Worm (Caenorhabditis elegans) whole organism, mixed stage, embryonic: Measurements from ENCODE around the gene PDB1.1.

ENCODE experiments used
- M03D4.4 ChIP-seq: sonication (generic microtip); optimal IDR thresholded peaks from 2 replicates; lab custom pipeline; 2017; ENCODE audit warnings: mild to moderate bottlenecking, missing genetic modification characterization, missing compliant biosample characterization
- bed-3 ChIP-seq: fragments of 200-800 bp; sonication (Bioruptor generic); optimal IDR thresholded peaks from 3 replicates; lab custom pipeline; 2018; ENCODE audit warnings: mild to moderate bottlenecking, missing genetic modification characterization, moderate library complexity, missing compliant biosample characterization
- blmp-1 ChIP-seq: fragments of 150-350 bp; optimal IDR thresholded peaks from 2 replicates; lab custom pipeline; 2014; ENCODE audit warnings: missing biosample characterization, missing genetic modification characterization
- ceh-39 ChIP-seq: fragments of 150-350 bp; optimal IDR thresholded peaks from 2 replicates; lab custom pipeline; 2014; ENCODE audit warnings: missing biosample characterization, missing genetic modification characterization
- ceh-43 ChIP-seq: fragments of 200-800 bp; sonication (Bioruptor generic); optimal IDR thresholded peaks from 2 replicates; lab custom pipeline; 2018; ENCODE audit warnings: mild to moderate bottlenecking, missing genetic modification characterization, moderate library complexity, missing compliant biosample characterization
- ceh-83 ChIP-seq: fragments of 200-800 bp; sonication (Bioruptor generic); optimal IDR thresholded peaks from 2 replicates; lab custom pipeline; 2018; ENCODE audit warnings: mild to moderate bottlenecking, missing genetic modification characterization, missing compliant biosample characterization
- ces-1 ChIP-seq: fragments of 150-350 bp; optimal IDR thresholded peaks from 2 replicates; lab custom pipeline; 2014; ENCODE audit warnings: missing biosample characterization, missing genetic modification reagents, missing genetic modification characterization
- cnd-1 ChIP-seq: fragments of 200-800 bp; sonication (Bioruptor generic); optimal IDR thresholded peaks from 2 replicates; lab custom pipeline; 2018; ENCODE audit warnings: mild to moderate bottlenecking, missing genetic modification characterization, missing compliant biosample characterization
- drap-1 ChIP-seq: fragments of 200-800 bp; sonication (Bioruptor generic); optimal IDR thresholded peaks from 3 replicates; lab custom pipeline; 2018; ENCODE audit warnings: mild to moderate bottlenecking, missing genetic modification characterization, missing compliant biosample characterization
- elt-1 ChIP-seq: sonication (generic microtip); optimal IDR thresholded peaks from 2 replicates; lab custom pipeline; 2017; ENCODE audit warnings: missing genetic modification characterization, mild to moderate bottlenecking, missing compliant biosample characterization, antibody characterized with exemption, moderate library complexity, borderline replicate concordance; ENCODE audit not compliant: insufficient read depth
- flh-1 ChIP-seq: fragments of 200-800 bp; sonication (Bioruptor generic); optimal IDR thresholded peaks from 2 replicates; lab custom pipeline; 2018; ENCODE audit warnings: mild to moderate bottlenecking, missing genetic modification characterization, moderate library complexity, missing compliant biosample characterization
- ham-2 ChIP-seq: fragments of 200-800 bp; sonication (Bioruptor generic); optimal IDR thresholded peaks from 2 replicates; lab custom pipeline; 2018; ENCODE audit warnings: mild to moderate bottlenecking, missing genetic modification characterization, missing compliant biosample characterization
- hlh-1 ChIP-seq: fragments of 150-350 bp; optimal IDR thresholded peaks from 2 replicates; lab custom pipeline; 2014; ENCODE audit warnings: missing biosample characterization, missing genetic modification reagents, missing genetic modification characterization
- lin-13 ChIP-seq: fragments of 150-350 bp; optimal IDR thresholded peaks from 2 replicates; lab custom pipeline; 2014; ENCODE audit warnings: missing biosample characterization, missing genetic modification characterization
- lin-32 ChIP-seq: fragments of 200-800 bp; sonication (Bioruptor generic); optimal IDR thresholded peaks from 2 replicates; lab custom pipeline; 2018; ENCODE audit warnings: mild to moderate bottlenecking, missing genetic modification characterization, missing compliant biosample characterization
- lsy-2 ChIP-seq: fragments of 150-350 bp; optimal IDR thresholded peaks from 2 replicates; lab custom pipeline; 2014; ENCODE audit warnings: missing biosample characterization, missing genetic modification characterization
- mab-5 ChIP-seq: fragments of 150-350 bp; optimal IDR thresholded peaks from 2 replicates; lab custom pipeline; 2014; ENCODE audit warnings: missing biosample characterization, missing genetic modification characterization
- mep-1 ChIP-seq: fragments of 150-350 bp; optimal IDR thresholded peaks from 2 replicates; lab custom pipeline; 2017; ENCODE audit warnings: missing biosample characterization, missing genetic modification reagents, missing genetic modification characterization, inconsistent platforms
- mls-2 ChIP-seq: sonication (generic microtip); optimal IDR thresholded peaks from 2 replicates; lab custom pipeline; 2016; ENCODE audit warnings: mild to moderate bottlenecking, missing genetic modification characterization, moderate library complexity, missing compliant biosample characterization
- nhr-2 ChIP-seq: fragments of 150-350 bp; optimal IDR thresholded peaks from 2 replicates; lab custom pipeline; 2014; ENCODE audit warnings: missing biosample characterization, missing genetic modification characterization
- nhr-237 ChIP-seq: fragments of 150-350 bp; optimal IDR thresholded peaks from 2 replicates; lab custom pipeline; 2014; ENCODE audit warnings: missing biosample characterization, missing genetic modification characterization
- nhr-28 ChIP-seq: fragments of 150-350 bp; optimal IDR thresholded peaks from 2 replicates; lab custom pipeline; 2014; ENCODE audit warnings: missing biosample characterization, missing genetic modification characterization
- nhr-76 ChIP-seq: sonication (generic microtip); optimal IDR thresholded peaks from 2 replicates; lab custom pipeline; 2017; ENCODE audit warnings: missing biosample characterization, missing genetic modification characterization
- pha-4 ChIP-seq: fragments of 150-350 bp; optimal IDR thresholded peaks from 2 replicates; lab custom pipeline; 2018; ENCODE audit warnings: missing biosample characterization, missing genetic modification reagents, missing genetic modification characterization
- sem-2 ChIP-seq: fragments of 200-800 bp; sonication (Bioruptor generic); optimal IDR thresholded peaks from 2 replicates; lab custom pipeline; 2018; ENCODE audit warnings: mild to moderate bottlenecking, missing genetic modification characterization, missing compliant biosample characterization
- sptf-1 ChIP-seq: sonication (generic microtip); optimal IDR thresholded peaks from 2 replicates; lab custom pipeline; 2017; ENCODE audit warnings: mild to moderate bottlenecking, missing genetic modification characterization, moderate library complexity, missing compliant biosample characterization
- tbx-8 ChIP-seq: fragments of 200-800 bp; sonication (Bioruptor generic); optimal IDR thresholded peaks from 2 replicates; lab custom pipeline; 2018; ENCODE audit warnings: mild to moderate bottlenecking, missing genetic modification characterization, moderate library complexity, missing compliant biosample characterization
- unc-120 ChIP-seq: sonication (generic microtip); optimal IDR thresholded peaks from 2 replicates; lab custom pipeline; 2017; ENCODE audit warnings: missing genetic modification characterization, missing compliant biosample characterization; ENCODE audit not compliant: poor library complexity, severe bottlenecking
- unc-39 ChIP-seq: fragments of 150-350 bp; optimal IDR thresholded peaks from 2 replicates; lab custom pipeline; 2014; ENCODE audit warnings: missing biosample characterization, missing genetic modification characterization
- unc-62 ChIP-seq: fragments of 150-350 bp; optimal IDR thresholded peaks from 2 replicates; lab custom pipeline; 2014; ENCODE audit warnings: missing biosample characterization, missing genetic modification reagents, missing genetic modification characterization
- zip-8 ChIP-seq: fragments of 150-350 bp; optimal IDR thresholded peaks from 2 replicates; lab custom pipeline; 2014; ENCODE audit warnings: missing biosample characterization, missing genetic modification characterization
- ztf-11 ChIP-seq: fragments of 150-350 bp; optimal IDR thresholded peaks from 2 replicates; lab custom pipeline; 2014; ENCODE audit warnings: missing biosample characterization, missing genetic modification characterization

The PDB1.1 gene

ce11 chrX:7583930-7584329 lies 25.0 kb upstream of the PDB1.1 start:
- no peak for TF ChIP-seq nhr-28 (tag; lab: Kevin White, UChicago)
- TF ChIP-seq pha-4 (tag; lab: Kevin White, UChicago) = no peak
- TF ChIP-seq unc-39 (tag; lab: Kevin White, UChicago) = no peak
- no peak for TF ChIP-seq ces-1 (GFP tag; lab: Kevin White, UChicago)
- no peak for TF ChIP-seq nhr-237 (tag; lab: Kevin White, UChicago)
- TF ChIP-seq unc-62 (GFP tag; lab: Kevin White, UChicago) = no peak
- no peak for TF ChIP-seq elt-1 (tag; lab: Kevin White, UChicago)
- TF ChIP-seq ceh-43 = no peak
- TF ChIP-seq, all 35 proteins: peak for 0

- no peak for TF ChIP-seq ceh-39 (tag; lab: Kevin White, UChicago)
- TF ChIP-seq mep-1 (tag; lab: Kevin White, UChicago) = no peak
- TF ChIP-seq sem-2 (GFP tag; lab: Kevin White, UChicago) = no peak
- no peak for TF ChIP-seq lin-13 (tag; lab: Kevin White, UChicago)
- TF ChIP-seq sptf-1 (tag; lab: Kevin White, UChicago) = no peak
- no peak for TF ChIP-seq ces-1 (GFP tag; lab: Kevin White, UChicago)
- no peak for TF ChIP-seq zip-8 (tag; lab: Kevin White, UChicago)
- TF ChIP-seq mab-5 (tag; lab: Kevin White, UChicago) = no peak
- TF ChIP-seq lsy-2 (tag; lab: Kevin White, UChicago) = no peak
- no peak for TF ChIP-seq lin-32 (GFP tag; lab: Kevin White, UChicago)
- no peak for TF ChIP-seq bed-3 (GFP tag; lab: Kevin White, UChicago)
- no peak for TF ChIP-seq nhr-2 (tag; lab: Kevin White, UChicago)
- no peak for TF ChIP-seq ceh-83
- no peak for TF ChIP-seq ztf-11 (tag; lab: Kevin White, UChicago)
- no peak for TF ChIP-seq nhr-76 (tag; lab: Kevin White, UChicago)
- TF ChIP-seq tbx-8 = no peak
- no peak for TF ChIP-seq blmp-1 (tag; lab: Kevin White, UChicago)
These were observed 23.3 kb upstream of the PDB1.1 start for ce11 chrX:7582223-7582622.

ce11 chrX:7578308-7578707 lies 19.4 kb upstream of the PDB1.1 start:
- TF ChIP-seq drap-1 = no peak
- TF ChIP-seq lin-13 (tag; lab: Kevin White, UChicago) = no peak
- TF ChIP-seq unc-120 (tag; lab: Kevin White, UChicago) = no peak

ce11 chrX:7577458-7578158 lies 18.7 kb upstream of the PDB1.1 start:
- no peak for TF ChIP-seq lin-32 (GFP tag; lab: Kevin White, UChicago)
- no peak for TF ChIP-seq drap-1
- TF ChIP-seq M03D4.4 = peak; percentile 17
- peak; percentile 15 for TF ChIP-seq sptf-1 (tag; lab: Kevin White, UChicago)
- TF ChIP-seq mep-1 (tag; lab: Kevin White, UChicago) = no peak
- TF ChIP-seq mls-2 (tag; lab: Kevin White, UChicago) = peak; percentile 23
- no peak for TF ChIP-seq zip-8 (tag; lab: Kevin White, UChicago)
- TF ChIP-seq nhr-2 (tag; lab: Kevin White, UChicago) = no peak
- TF ChIP-seq mab-5 (tag; lab: Kevin White, UChicago) = no peak
- peak; percentile 19 for TF ChIP-seq ham-2 (GFP tag; lab: Kevin White, UChicago)
- peak; percentile 49 for TF ChIP-seq elt-1 (tag; lab: Kevin White, UChicago)
- TF ChIP-seq cnd-1 (tag; lab: Kevin White, UChicago) = peak; percentile 34
- TF ChIP-seq ces-1 (GFP tag; lab: Kevin White, UChicago) = no peak
- TF ChIP-seq ceh-83 = no peak
- no peak for TF ChIP-seq ceh-39 (tag; lab: Kevin White, UChicago)
- TF ChIP-seq sem-2 (GFP tag; lab: Kevin White, UChicago) = no peak

ce11 chrX:7575939-7576338 lies 17.1 kb upstream of the PDB1.1 start:
- TF ChIP-seq flh-1 = no peak
- no peak for TF ChIP-seq pha-4 (tag; lab: Kevin White, UChicago)
- TF ChIP-seq elt-1 (tag; lab: Kevin White, UChicago) = no peak
- TF ChIP-seq ham-2 (GFP tag; lab: Kevin White, UChicago) = no peak
- TF ChIP-seq ceh-43 = no peak
- no peak for TF ChIP-seq sptf-1 (tag; lab: Kevin White, UChicago)
- TF ChIP-seq M03D4.4 = no peak
- TF ChIP-seq hlh-1 = no peak
- no peak for TF ChIP-seq ceh-39 (tag; lab: Kevin White, UChicago)
